Fruit fly (Drosophila melanogaster) whole organism, embryonic: ENCODE results near the gene CG31122.

ENCODE experiments used
- CG10366 ChIP-seq: fragments of 200-800 bp; sonication (Bioruptor generic); IDR thresholded peaks from 2 replicates; pipeline ENCODE4 v1.3.6; 2022; ENCODE audit warnings: missing biosample characterization, missing genetic modification characterization
- CG10979 ChIP-seq: fragments of 200-800 bp; sonication (Bioruptor generic); optimal IDR thresholded peaks from 2 replicates; lab custom pipeline; 2018; ENCODE audit warnings: missing biosample characterization, mild to moderate bottlenecking, missing genetic modification characterization, moderate library complexity
- CG11696 ChIP-seq: fragments of 200-800 bp; sonication (Bioruptor generic); IDR thresholded peaks from 2 replicates; pipeline ENCODE4 v1.3.6; 2022; ENCODE audit warnings: missing biosample characterization, missing genetic modification characterization
- CG11723 ChIP-seq: fragments of 200-800 bp; sonication (Bioruptor generic); optimal IDR thresholded peaks from 2 replicates; lab custom pipeline; 2017; ENCODE audit warnings: missing biosample characterization, mild to moderate bottlenecking, missing genetic modification characterization
- CG13123 ChIP-seq: fragments of 200-800 bp; sonication (Bioruptor generic); optimal IDR thresholded peaks from 2 replicates; lab custom pipeline; 2016; ENCODE audit warnings: missing biosample characterization, missing genetic modification characterization
- CG14667 ChIP-seq: fragments of 200-800 bp; sonication (Bioruptor generic); IDR thresholded peaks from 2 replicates; pipeline ENCODE4 v1.3.6; 2022; ENCODE audit warnings: missing biosample characterization, missing genetic modification characterization
- CG15514 ChIP-seq: fragments of 200-800 bp; sonication (Bioruptor generic); optimal IDR thresholded peaks from 3 replicates; lab custom pipeline; 2017; ENCODE audit warnings: missing biosample characterization, missing genetic modification characterization, mild to moderate bottlenecking, moderate library complexity, missing genetic modification reagents
- CG15601 ChIP-seq: fragments of 200-800 bp; sonication (Bioruptor generic); optimal IDR thresholded peaks from 3 replicates; lab custom pipeline; 2019; ENCODE audit warnings: missing biosample characterization, mild to moderate bottlenecking, missing genetic modification characterization, moderate library complexity
- CG16815 ChIP-seq: fragments of 200-800 bp; sonication (Bioruptor generic); optimal IDR thresholded peaks from 3 replicates; lab custom pipeline; 2017; ENCODE audit warnings: missing biosample characterization, mild to moderate bottlenecking, missing genetic modification characterization
- CG17612 ChIP-seq: fragments of 200-800 bp; sonication (Bioruptor generic); IDR thresholded peaks from 2 replicates; pipeline ENCODE4 v1.3.6; 2022; ENCODE audit warnings: missing biosample characterization, missing genetic modification characterization
- CG18476 ChIP-seq: fragments of 200-800 bp; sonication (Bioruptor generic); optimal IDR thresholded peaks from 2 replicates; lab custom pipeline; 2016; ENCODE audit warnings: missing biosample characterization, mild to moderate bottlenecking, missing genetic modification characterization
- CG32532 ChIP-seq: fragments of 200-800 bp; sonication (Bioruptor generic); IDR thresholded peaks from 2 replicates; pipeline ENCODE4 v1.3.6; 2022; ENCODE audit warnings: missing biosample characterization, missing genetic modification characterization
- CG32772 ChIP-seq: fragments of 200-800 bp; sonication (Bioruptor generic); IDR thresholded peaks from 2 replicates; pipeline ENCODE4 v1.3.6; 2022; ENCODE audit warnings: missing biosample characterization, missing genetic modification characterization
- CG3407 ChIP-seq: fragments of 200-800 bp; sonication (Bioruptor generic); optimal IDR thresholded peaks from 2 replicates; lab custom pipeline; 2018; ENCODE audit warnings: missing biosample characterization, mild to moderate bottlenecking, missing genetic modification characterization
- CG42726 ChIP-seq: fragments of 200-800 bp; sonication (Bioruptor generic); IDR thresholded peaks from 2 replicates; pipeline ENCODE4 v1.3.6; 2022; ENCODE audit warnings: missing biosample characterization, missing genetic modification characterization; ENCODE audit not compliant: partially characterized antibody
- CG4328 ChIP-seq: fragments of 200-800 bp; sonication (Bioruptor generic); optimal IDR thresholded peaks from 3 replicates; lab custom pipeline; 2017; ENCODE audit warnings: missing biosample characterization, missing genetic modification reagents, missing genetic modification characterization
- CG4730 ChIP-seq: fragments of 200-800 bp; sonication (Bioruptor generic); IDR thresholded peaks from 2 replicates; pipeline ENCODE4 v1.3.6; 2022; ENCODE audit warnings: missing biosample characterization, missing genetic modification characterization
- CG8944 ChIP-seq: fragments of 200-800 bp; sonication (Bioruptor generic); optimal IDR thresholded peaks from 3 replicates; lab custom pipeline; 2016; ENCODE audit warnings: missing biosample characterization, missing genetic modification characterization
- Dp ChIP-seq: fragments of 200-800 bp; sonication (Bioruptor generic); optimal IDR thresholded peaks from 2 replicates; lab custom pipeline; 2018; ENCODE audit warnings: missing biosample characterization, mild to moderate bottlenecking, missing genetic modification characterization, moderate library complexity
- Drgx ChIP-seq: fragments of 200-800 bp; sonication (Bioruptor generic); IDR thresholded peaks from 2 replicates; pipeline ENCODE4 v1.3.6; 2022; ENCODE audit warnings: missing biosample characterization, missing genetic modification characterization
- Ets65A ChIP-seq: fragments of 200-800 bp; sonication (Bioruptor generic); peaks from one replicate; lab custom pipeline; 2016; ENCODE audit warnings: missing biosample characterization, missing genetic modification characterization
- H15 ChIP-seq: fragments of 200-800 bp; sonication (Bioruptor generic); IDR thresholded peaks from 3 replicates; pipeline ENCODE4 v1.3.6; 2022; ENCODE audit warnings: missing biosample characterization, missing genetic modification characterization
- H2.0 ChIP-seq: fragments of 200-800 bp; sonication (Bioruptor generic); IDR thresholded peaks from 2 replicates; pipeline ENCODE4 v1.3.6; 2022; ENCODE audit warnings: missing biosample characterization, missing genetic modification characterization
- HLH3B ChIP-seq: fragments of 200-800 bp; sonication (Bioruptor generic); IDR thresholded peaks from 2 replicates; pipeline ENCODE4 v1.3.6; 2022; ENCODE audit warnings: missing biosample characterization, missing genetic modification characterization
- HLH4C ChIP-seq: fragments of 200-800 bp; sonication (Bioruptor generic); IDR thresholded peaks from 3 replicates; pipeline ENCODE4 v1.3.6; 2022; ENCODE audit warnings: missing biosample characterization, missing genetic modification characterization; ENCODE audit not compliant: partially characterized antibody
- HmgZ ChIP-seq: fragments of 200-800 bp; sonication (Bioruptor generic); optimal IDR thresholded peaks from 2 replicates; lab custom pipeline; 2018; ENCODE audit warnings: missing biosample characterization, mild to moderate bottlenecking, missing genetic modification characterization
- NC2α ChIP-seq: fragments of 200-800 bp; sonication (Bioruptor generic); optimal IDR thresholded peaks from 2 replicates; lab custom pipeline; 2016; ENCODE audit warnings: missing biosample characterization, missing genetic modification characterization
- Nf-YB ChIP-seq: fragments of 200-800 bp; sonication (Bioruptor generic); optimal IDR thresholded peaks from 3 replicates; lab custom pipeline; 2019; ENCODE audit warnings: missing biosample characterization, mild to moderate bottlenecking, missing genetic modification characterization, moderate library complexity
- Nf-YC ChIP-seq: fragments of 200-800 bp; optimal IDR thresholded peaks from 3 replicates; lab custom pipeline; 2019; ENCODE audit warnings: missing biosample characterization, mild to moderate bottlenecking, missing genetic modification characterization, moderate library complexity
- Opbp ChIP-seq: fragments of 200-800 bp; sonication (Bioruptor generic); IDR thresholded peaks from 3 replicates; pipeline ENCODE4 v1.3.6; 2022; ENCODE audit warnings: missing biosample characterization, missing genetic modification characterization; ENCODE audit not compliant: partially characterized antibody
- aop ChIP-seq: fragments of 200-800 bp; sonication (Bioruptor generic); IDR thresholded peaks from 2 replicates; pipeline ENCODE4 v1.3.6; 2022; ENCODE audit warnings: missing biosample characterization, missing genetic modification characterization
- ara ChIP-seq: fragments of 200-800 bp; sonication (Bioruptor generic); IDR thresholded peaks from 2 replicates; pipeline ENCODE4 v1.3.6; 2022; ENCODE audit warnings: missing biosample characterization, missing genetic modification characterization
- bowl ChIP-seq: fragments of 200-800 bp; sonication (Bioruptor generic); IDR thresholded peaks from 2 replicates; pipeline ENCODE4 v1.3.6; 2022; ENCODE audit warnings: missing biosample characterization, missing genetic modification characterization
- cg ChIP-seq: fragments of 200-800 bp; sonication (Bioruptor generic); optimal IDR thresholded peaks from 3 replicates; lab custom pipeline; 2019; ENCODE audit warnings: missing biosample characterization, mild to moderate bottlenecking, missing genetic modification characterization, moderate library complexity
- ci ChIP-seq: fragments of 200-800 bp; sonication (Bioruptor generic); IDR thresholded peaks from 3 replicates; pipeline ENCODE4 v1.3.6; 2022; ENCODE audit warnings: missing biosample characterization, missing genetic modification characterization
- danr ChIP-seq: fragments of 200-800 bp; sonication (Bioruptor generic); IDR thresholded peaks from 2 replicates; pipeline ENCODE4 v1.3.6; 2022; ENCODE audit warnings: missing biosample characterization, missing genetic modification characterization
- gem ChIP-seq: fragments of 200-800 bp; sonication (Bioruptor generic); optimal IDR thresholded peaks from 2 replicates; lab custom pipeline; 2019; ENCODE audit warnings: missing biosample characterization, mild to moderate bottlenecking, missing genetic modification characterization, moderate library complexity
- hth ChIP-seq: fragments of >200 bp; optimal IDR thresholded peaks from 2 replicates; lab custom pipeline; 2017; ENCODE audit warnings: inconsistent platforms
- inv ChIP-seq: fragments of 200-800 bp; sonication (Bioruptor generic); IDR thresholded peaks from 2 replicates; pipeline ENCODE4 v1.3.6; 2022; ENCODE audit warnings: missing biosample characterization, missing genetic modification characterization; ENCODE audit not compliant: partially characterized antibody
- kah ChIP-seq: fragments of 200-800 bp; sonication (Bioruptor generic); optimal IDR thresholded peaks from 2 replicates; lab custom pipeline; 2018; ENCODE audit warnings: missing biosample characterization, mild to moderate bottlenecking, missing genetic modification characterization
- lov ChIP-seq, 2 experiments: fragments of 200-800 bp in 1 of 2; fragments of >200 bp in 1 of 2; sonication (Bioruptor generic) in 1 of 2; IDR thresholded peaks in 1 of 2; optimal IDR thresholded peaks in 1 of 2; 2 replicates in 1 of 2; 3 replicates in 1 of 2; pipeline versions ENCODE4 v1.3.6 to Lab custom; 2017 to 2022; ENCODE audit warnings: missing biosample characterization in 1 of 2, missing genetic modification characterization in 1 of 2
- nmo ChIP-seq: fragments of 200-800 bp; sonication (Bioruptor generic); optimal IDR thresholded peaks from 2 replicates; lab custom pipeline; 2018; ENCODE audit warnings: missing biosample characterization, mild to moderate bottlenecking, missing genetic modification characterization, moderate library complexity
- otp ChIP-seq: fragments of 200-800 bp; sonication (Bioruptor generic); IDR thresholded peaks from 3 replicates; pipeline ENCODE4, ENCODE4 v1.3.6; 2022; ENCODE audit warnings: missing biosample characterization, missing genetic modification characterization
- sens ChIP-seq: fragments of 200-800 bp; sonication (Bioruptor generic); peaks from one replicate; lab custom pipeline; 2016; ENCODE audit warnings: missing biosample characterization, missing genetic modification characterization
- slbo ChIP-seq: fragments of 200-800 bp; sonication (Bioruptor generic); IDR thresholded peaks from 2 replicates; pipeline ENCODE4 v1.3.6; 2022; ENCODE audit warnings: missing biosample characterization, missing genetic modification characterization
- tll ChIP-seq, 2 experiments: fragments of 200-800 bp in 1 of 2; fragments of >200 bp in 1 of 2; sonication (Bioruptor generic) in 1 of 2; optimal IDR thresholded peaks; 2 replicates each; lab custom pipeline; 2017 to 2019; ENCODE audit warnings: missing biosample characterization in 2 of 2, missing genetic modification characterization in 2 of 2, mild to moderate bottlenecking in 1 of 2, moderate library complexity in 1 of 2
- trh ChIP-seq: fragments of 200-800 bp; sonication (Bioruptor generic); optimal IDR thresholded peaks from 2 replicates; lab custom pipeline; 2016; ENCODE audit warnings: missing biosample characterization, missing genetic modification characterization
- ttk ChIP-seq: fragments of 200-800 bp; sonication (Bioruptor generic); IDR thresholded peaks from 2 replicates; pipeline ENCODE4 v2.1.2; 2022; ENCODE audit warnings: missing biosample characterization, missing genetic modification characterization
- unc-4 ChIP-seq: fragments of 200-800 bp; sonication (Bioruptor generic); IDR thresholded peaks from 2 replicates; pipeline ENCODE4 v1.3.6; 2022; ENCODE audit warnings: missing biosample characterization, missing genetic modification characterization; ENCODE audit not compliant: partially characterized antibody
- vnd ChIP-seq: fragments of 200-800 bp; sonication (Bioruptor generic); IDR thresholded peaks from 3 replicates; pipeline ENCODE4 v1.3.6; 2022; ENCODE audit warnings: missing biosample characterization, missing genetic modification characterization; ENCODE audit not compliant: partially characterized antibody

CG31122 gene

dm6 chr3R:18372688-18373304 lies 39.9 kb downstream of the CG31122 start, which contains the start of gene gl (continued):
- no peak for TF ChIP-seq gem
- TF ChIP-seq CG4730 (GFP tag; lab: Robert Waterston, UW) = no peak
- TF ChIP-seq NC2α = no peak
- no peak for TF ChIP-seq slbo (GFP tag; lab: Robert Waterston, UW)
- TF ChIP-seq aop (GFP tag; lab: Robert Waterston, UW) = no peak
- TF ChIP-seq trh = no peak
- no peak for TF ChIP-seq CG3407 (GFP tag; lab: Kevin White, UChicago)
- TF ChIP-seq CG13123 (GFP tag; lab: Kevin White, UChicago) = no peak
- TF ChIP-seq nmo (GFP tag; lab: Kevin White, UChicago) = no peak
- no peak for TF ChIP-seq CG16815 (GFP tag; lab: Kevin White, UChicago)
- TF ChIP-seq CG17612 = no peak
- no peak for TF ChIP-seq danr (GFP tag; lab: Robert Waterston, UW)
- TF ChIP-seq unc-4 = no peak
- TF ChIP-seq CG4328 (GFP tag; lab: Kevin White, UChicago) = no peak
- TF ChIP-seq Dp = no peak
- TF ChIP-seq bowl (GFP tag; lab: Robert Waterston, UW) = no peak
- no peak for TF ChIP-seq CG8944 (GFP tag; lab: Kevin White, UChicago)
- TF ChIP-seq vnd (GFP tag; lab: Robert Waterston, UW) = no peak
- peak; percentile 94 for TF ChIP-seq Nf-YB (GFP tag; lab: Kevin White, UChicago)
- no peak for TF ChIP-seq H2.0 (GFP tag; lab: Robert Waterston, UW)
- no peak for TF ChIP-seq HLH3B (GFP tag; lab: Robert Waterston, UW)
- 0 out of 2 replicates have a peak, but pooled peaks have one; percentile 11 for TF ChIP-seq CG42726 (GFP tag; lab: Robert Waterston, UW)
- no peak for TF ChIP-seq inv (GFP tag; lab: Robert Waterston, UW)
- no peak for TF ChIP-seq HmgZ (tag; lab: Kevin White, UChicago)
- TF ChIP-seq CG11696 (GFP tag; lab: Robert Waterston, UW) = no peak
- TF ChIP-seq tll (GFP tag; optimal IDR thresholded peaks at IDR 0.05; lab: Kevin White, UChicago) = no peak
- peak; percentile 24 for TF ChIP-seq cg (GFP tag; lab: Kevin White, UChicago)
- TF ChIP-seq CG14667 (GFP tag; lab: Robert Waterston, UW) = no peak
- TF ChIP-seq Opbp (GFP tag; lab: Robert Waterston, UW) = 0 out of 3 replicates have a peak, but pooled peaks have one; percentile 8
- no peak for TF ChIP-seq CG32772 (GFP tag; lab: Robert Waterston, UW)
- peak; percentile 56 for TF ChIP-seq Ets65A
- no peak for TF ChIP-seq kah (GFP tag; lab: Kevin White, UChicago)
- no peak for TF ChIP-seq CG11723 (GFP tag; lab: Kevin White, UChicago)
- TF ChIP-seq HLH4C (GFP tag; lab: Robert Waterston, UW) = no peak

- TF ChIP-seq CG18476 (GFP tag; lab: Kevin White, UChicago) = no peak
- peak; percentile 81 for TF ChIP-seq sens (GFP tag; lab: Kevin White, UChicago)
- 0 out of 2 replicates have a peak, but pooled peaks have one; percentile 12 for TF ChIP-seq ara (GFP tag; lab: Robert Waterston, UW)
- 0 out of 2 replicates have a peak, but pooled peaks have one; percentile 41 for TF ChIP-seq ttk (GFP tag; lab: Robert Waterston, UW)
- 0 out of 2 replicates have a peak, but pooled peaks have one; percentile 11 for TF ChIP-seq CG10366 (GFP tag; lab: Robert Waterston, UW)
- peak; percentile 62 for TF ChIP-seq Drgx
- TF ChIP-seq CG15514 (GFP tag; lab: Kevin White, UChicago) = no peak
- TF ChIP-seq H15 (GFP tag; lab: Robert Waterston, UW) = no peak
- peak; percentile 44; the same call in 1 of the 3 replicates for TF ChIP-seq ci (GFP tag; lab: Robert Waterston, UW)
- no peak for TF ChIP-seq lov (optimal IDR thresholded peaks at IDR 0.05; lab: Kevin White, UChicago)
- 0 out of 3 replicates have a peak, but pooled peaks have one; percentile 24 for TF ChIP-seq lov (GFP tag; IDR thresholded peaks at IDR 0.05; lab: Robert Waterston, UW)
- TF ChIP-seq CG32532 = 0 out of 2 replicates have a peak, but pooled peaks have one; percentile 19
- TF ChIP-seq hth = no peak
- 0 out of 3 replicates have a peak, but pooled peaks have one; percentile 39 for TF ChIP-seq otp (GFP tag; lab: Robert Waterston, UW)
- TF ChIP-seq CG15601 (tag; lab: Kevin White, UChicago) = no peak
- TF ChIP-seq Nf-YC = peak; percentile 84
- TF ChIP-seq CG10979 = no peak
These were observed 41.3 kb downstream of the CG31122 start for dm6 chr3R:18371346-18371745.
